Worm (Caenorhabditis elegans): Measurements from ENCODE around the gene dap-3.

- no peak for TF ChIP-seq unc-62 (GFP tag; optimal IDR thresholded peaks at IDR 0.05)
- no peak for TF ChIP-seq cebp-1 (GFP tag; IDR thresholded peaks at IDR 0.05)
- no peak for TF ChIP-seq cebp-1 (tag; optimal IDR thresholded peaks at IDR 0.05)
- no peak for TF ChIP-seq B0336.3 (GFP tag; IDR thresholded peaks at IDR 0.05)
- no peak for TF ChIP-seq attf-6 (GFP tag; IDR thresholded peaks at IDR 0.05)
- TF ChIP-seq C06A6.2 (GFP tag; conservative IDR thresholded peaks at IDR 0.05), result no peak
Observed at ce11 chrII:10537571-10537970, 43.4 kb upstream of the dap-3 start, which contains the start of gene R166.2.
